Worm (Caenorhabditis elegans): ENCODE results near the gene spe-17.

Gene spe-17

DNA sequence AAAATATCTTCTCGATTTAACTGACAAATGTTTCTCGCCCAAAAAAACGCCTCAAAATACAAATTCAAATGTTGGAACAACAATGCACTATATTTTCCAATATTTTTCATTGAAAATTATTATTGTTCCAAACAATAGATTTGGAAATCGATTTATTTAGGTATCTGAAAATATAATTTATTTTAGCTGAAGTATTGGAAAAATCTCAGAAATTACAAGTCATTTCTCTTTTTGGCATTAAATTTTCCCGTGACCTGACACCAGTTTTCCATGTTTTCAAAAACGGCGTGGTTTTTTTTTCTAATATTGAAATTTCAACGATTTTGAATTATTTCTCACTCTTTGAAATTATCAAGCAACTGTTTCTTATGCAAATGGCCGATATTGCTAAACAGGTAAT is at the start of gene spe-17:
Gene spe-17, plus strand, starts transcription at position 301 of the 400 bp plus-strand sequence.
- TF ChIP-seq nhr-11 (tag; optimal IDR thresholded peaks at IDR 0.05) (no peak), spr-3 (GFP tag; optimal IDR thresholded peaks at IDR 0.05) (no peak), pqm-1 (tag; optimal IDR thresholded peaks at IDR 0.05) (no peak), Y5F2A.4 (GFP tag; optimal IDR thresholded peaks at IDR 0.05) (no peak)

DNA sequence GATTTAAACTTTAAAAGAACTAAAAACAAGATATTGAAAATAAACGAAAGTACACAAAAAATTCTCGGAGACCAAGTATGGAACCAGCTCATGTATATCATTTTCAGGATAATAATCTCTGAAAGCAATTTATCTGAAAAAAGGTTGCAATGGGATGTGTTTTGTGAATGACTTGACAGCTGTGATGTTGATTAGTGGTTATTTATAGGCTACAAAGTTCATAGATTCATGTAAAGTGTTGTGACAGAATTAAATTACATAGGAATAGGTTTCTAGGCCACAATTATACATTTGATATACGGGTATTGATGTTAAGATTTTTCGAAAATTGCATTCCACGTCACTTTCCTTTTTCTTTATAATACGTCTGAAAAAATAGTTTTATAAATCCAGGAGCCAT is 47.9 kb upstream of the spe-17 start, which contains the start of gene srj-1:
Gene srj-1, minus strand, starts transcription at position 101 of the 400 bp plus-strand sequence.
- no peak for TF ChIP-seq mxl-2 (GFP tag; conservative IDR thresholded peaks at IDR 0.05)
- peak in 1 of 2 experiments; percentile 33 for TF ChIP-seq unc-62 (GFP tag; optimal IDR thresholded peaks at IDR 0.05 in 1 of 2)
- no peak for TF ChIP-seq unc-62 (tag; optimal IDR thresholded peaks at IDR 0.05)
- TF ChIP-seq nhr-76 (tag; optimal IDR thresholded peaks at IDR 0.05) = no peak
- TF ChIP-seq unc-39 (tag; optimal IDR thresholded peaks at IDR 0.05) = no peak
- no peak for TF ChIP-seq daf-12 (tag; optimal IDR thresholded peaks at IDR 0.05)
- TF ChIP-seq fkh-10 (GFP tag; optimal IDR thresholded peaks at IDR 0.05) = no peak
- TF ChIP-seq attf-4 (tag; optimal IDR thresholded peaks at IDR 0.05) = no peak
- TF ChIP-seq lin-29 (GFP tag; IDR thresholded peaks at IDR 0.05) = no peak
- no peak for TF ChIP-seq ztf-11 (tag; optimal IDR thresholded peaks at IDR 0.05)
- TF ChIP-seq F26F4.8 (GFP tag; conservative IDR thresholded peaks at IDR 0.05) = no peak
- TF ChIP-seq nhr-11 (tag; optimal IDR thresholded peaks at IDR 0.05) = peak; percentile 55
- TF ChIP-seq hlh-30 (tag; optimal IDR thresholded peaks at IDR 0.05; ENCODE audit: insufficient read depth) = no peak
- TF ChIP-seq hlh-11 (tag; optimal IDR thresholded peaks at IDR 0.05) = no peak
- TF ChIP-seq nhr-102 (tag; optimal IDR thresholded peaks at IDR 0.05) = no peak
- TF ChIP-seq ceh-32 (tag; optimal IDR thresholded peaks at IDR 0.05; ENCODE audit: poor library complexity) = no peak
- no peak for TF ChIP-seq spr-3 (GFP tag; optimal IDR thresholded peaks at IDR 0.05)
- TF ChIP-seq duxl-1 (tag; optimal IDR thresholded peaks at IDR 0.05; ENCODE audit: poor library complexity) = no peak

DNA sequence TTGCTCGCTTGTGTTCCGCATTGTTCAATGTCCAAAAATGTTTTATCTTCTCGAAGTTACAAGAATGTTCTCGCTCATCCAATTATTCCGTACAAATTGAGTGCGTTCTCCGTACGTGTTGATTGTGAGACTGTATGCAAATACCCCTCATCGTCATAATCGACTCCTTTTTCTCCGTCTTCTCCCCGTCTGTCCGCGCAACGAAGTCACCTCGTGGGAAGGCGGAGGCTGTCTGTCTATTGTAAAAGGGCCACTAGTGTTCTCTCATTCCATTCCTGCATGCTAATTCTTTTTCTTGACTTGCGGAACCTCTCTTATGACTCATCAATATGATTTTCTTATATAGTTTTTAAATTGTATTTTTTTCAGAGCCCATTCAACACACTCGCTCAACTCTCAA is 43.0 kb upstream of the spe-17 start, which contains the start of gene ZK829.9:
Gene ZK829.9, plus strand, starts transcription at position 364 of the 400 bp plus-strand sequence.
- TF ChIP-seq hlh-30 (tag; optimal IDR thresholded peaks at IDR 0.05; ENCODE audit: insufficient read depth) (no peak), zip-11 (GFP tag; IDR thresholded peaks at IDR 0.05) (no peak), daf-8 (GFP tag; IDR thresholded peaks at IDR 0.05) (no peak), ceh-32 (tag; optimal IDR thresholded peaks at IDR 0.05; ENCODE audit: poor library complexity) (no peak), daf-19 (GFP tag; conservative IDR thresholded peaks at IDR 0.05) (no peak), nhr-41 (GFP tag; IDR thresholded peaks at IDR 0.05) (no peak), nhr-237 (tag; optimal IDR thresholded peaks at IDR 0.05) (no peak), lin-38 (GFP tag; IDR thresholded peaks at IDR 0.05) (no peak), lim-7 (GFP tag; IDR thresholded peaks at IDR 0.05) (no peak), nhr-28 (tag; optimal IDR thresholded peaks at IDR 0.05) (no peak), ceh-62 (tag; optimal IDR thresholded peaks at IDR 0.05) (no peak), F26F4.8 (GFP tag; conservative IDR thresholded peaks at IDR 0.05) (no peak)

DNA sequence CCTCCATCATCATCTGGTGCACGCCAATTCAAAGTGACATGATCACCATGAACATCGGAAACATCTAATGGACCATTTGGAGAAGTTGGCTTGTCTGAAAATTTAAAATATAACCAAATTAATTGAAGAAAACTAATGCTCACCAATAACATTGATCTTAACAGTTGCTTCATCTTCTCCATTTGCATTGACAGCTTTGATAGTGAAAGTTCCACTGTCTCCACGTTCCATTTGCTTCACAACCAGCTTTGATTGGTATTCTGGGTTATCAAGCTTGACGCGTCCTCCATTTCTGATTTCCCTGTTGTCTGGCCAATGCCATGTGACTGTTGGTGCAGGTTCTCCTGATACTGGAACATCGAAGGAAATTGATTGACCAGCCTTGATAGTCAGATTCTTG is 26.8 kb upstream of the spe-17 start:
- TF ChIP-seq unc-62 (GFP tag; optimal IDR thresholded peaks at IDR 0.05 in 1 of 2) = peak in 1 of 2 experiments; percentile 84
- no peak for TF ChIP-seq unc-62 (tag; optimal IDR thresholded peaks at IDR 0.05)
- no peak for TF ChIP-seq nhr-102 (tag; optimal IDR thresholded peaks at IDR 0.05)
- no peak for TF ChIP-seq Y105C5A.15 (GFP tag; IDR thresholded peaks at IDR 0.05)
- no peak for TF ChIP-seq dmd-6 (GFP tag; IDR thresholded peaks at IDR 0.05)
- peak; percentile 68 for TF ChIP-seq aha-1 (tag)
- 0 out of 2 replicates have a peak, but pooled peaks have one; percentile 14 for TF ChIP-seq php-3 (GFP tag; IDR thresholded peaks at IDR 0.05)

DNA sequence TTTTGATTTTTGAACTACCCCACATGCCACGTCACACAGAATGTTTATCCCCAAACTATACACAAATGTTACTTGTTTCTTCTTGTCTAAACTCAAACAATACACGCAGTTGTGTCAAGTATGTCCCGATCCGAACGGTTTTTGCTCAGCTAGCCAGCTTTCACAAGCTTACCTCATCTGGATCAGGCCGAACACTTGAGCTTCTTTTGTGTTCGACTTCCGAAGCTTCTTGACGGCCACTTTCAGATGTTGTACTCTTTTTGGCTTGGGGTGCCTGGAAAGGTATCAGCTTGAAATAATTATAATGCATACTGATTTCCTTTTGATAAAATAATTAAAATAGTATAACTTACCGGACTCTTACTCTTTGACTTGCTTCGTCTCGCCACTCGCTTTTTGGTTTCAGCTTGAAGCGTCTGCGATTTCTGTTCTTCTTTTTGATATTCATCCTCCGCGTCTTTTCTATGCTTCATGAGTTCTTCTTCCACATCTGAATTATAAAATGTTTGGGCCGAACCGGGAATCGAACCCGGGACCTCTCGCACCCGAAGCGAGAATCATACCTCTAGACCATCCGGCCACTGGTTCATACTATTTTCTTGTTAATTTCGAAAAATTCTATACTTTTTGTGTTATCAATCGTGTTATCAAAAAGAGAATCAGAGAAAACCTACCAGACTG is 8.0 kb upstream of the spe-17 start:
- TF ChIP-seq aha-1 (tag) (no peak), hlh-30 (tag; optimal IDR thresholded peaks at IDR 0.05; ENCODE audit: insufficient read depth) (peak; percentile 54), dmd-6 (GFP tag; IDR thresholded peaks at IDR 0.05) (peak; percentile 32; the same call in 1 of the 2 replicates), F49E8.2 (tag; optimal IDR thresholded peaks at IDR 0.05; ENCODE audit: borderline replicate concordance) (peak; percentile 11), duxl-1 (tag; optimal IDR thresholded peaks at IDR 0.05; ENCODE audit: poor library complexity) (peak; percentile 34), dmd-8 (GFP tag; IDR thresholded peaks at IDR 0.05) (0 out of 2 replicates have a peak, but pooled peaks have one; percentile 13), ceh-44 (GFP tag; IDR thresholded peaks at IDR 0.05) (0 out of 2 replicates have a peak, but pooled peaks have one; percentile 34), ZK546.5 (tag; optimal IDR thresholded peaks at IDR 0.05) (no peak), arid-1 (GFP tag; conservative IDR thresholded peaks at IDR 0.05) (0 out of 2 replicates have a peak, but pooled peaks have one; percentile 29), mxl-3 (GFP tag; optimal IDR thresholded peaks at IDR 0.05) (no peak), snpc-1.2 (GFP tag; IDR thresholded peaks at IDR 0.05) (peak; percentile 66; the same call in 1 of the 2 replicates), unc-62 (GFP tag; optimal IDR thresholded peaks at IDR 0.05 in 1 of 2) (peak in 1 of 2 experiments; percentile 90), unc-62 (tag; optimal IDR thresholded peaks at IDR 0.05) (no peak), nhr-48 (tag; optimal IDR thresholded peaks at IDR 0.05) (peak; percentile 39)

Data from whole organism, L4 larva.